Fruit fly (Drosophila melanogaster) whole organism: ENCODE results near the gene axo.

Experiments used
- CG8478 ChIP-seq: fragments of >200 bp; optimal IDR thresholded peaks from 2 replicates; lab custom pipeline; 2018; ENCODE audit warnings: inconsistent platforms
- Dll ChIP-seq: fragments of >200 bp; optimal IDR thresholded peaks from 2 replicates; lab custom pipeline; 2017
- EcR ChIP-seq, 2 experiments: fragments of >200 bp; optimal IDR thresholded peaks; 2 replicates each; lab custom pipeline; 2017; ENCODE audit warnings: missing biosample characterization in 2 of 2, missing genetic modification characterization in 2 of 2, missing genetic modification reagents in 2 of 2
- pan ChIP-seq: fragments of >200 bp; optimal IDR thresholded peaks from 2 replicates; lab custom pipeline; 2017
- psq ChIP-seq: fragments of >200 bp; optimal IDR thresholded peaks from 2 replicates; lab custom pipeline; 2017
- usp ChIP-seq: fragments of >200 bp; optimal IDR thresholded peaks from 2 replicates; lab custom pipeline; 2017; ENCODE audit warnings: missing biosample characterization, missing genetic modification characterization, mixed read lengths

Gene axo

DNA sequence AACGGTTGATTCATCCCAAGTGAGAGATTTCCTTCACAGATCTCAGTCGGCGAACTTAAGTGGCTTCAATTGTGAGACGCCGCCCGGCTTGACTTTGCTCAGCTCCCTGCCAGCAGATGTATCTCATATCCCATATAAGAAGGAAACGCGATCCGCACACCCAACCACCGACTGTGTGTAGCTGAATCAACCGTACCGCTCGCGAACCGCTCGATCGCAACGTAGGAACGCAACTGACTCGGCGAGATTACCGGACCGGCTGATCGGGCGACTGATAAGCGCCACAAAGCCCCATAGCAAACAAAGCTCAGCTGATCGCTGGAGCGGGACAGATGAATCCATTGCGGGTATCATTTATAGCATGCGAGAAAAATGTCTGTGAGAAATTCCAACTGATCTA lies at the start of gene axo:
Gene axo (minus strand): TSS at position 185 of the 400 bp plus-strand sequence.
- TF ChIP-seq EcR (GFP tag; optimal IDR thresholded peaks at IDR 0.05; lab: Kevin White, UChicago), result no peak
- TF ChIP-seq pan, result no peak
- no peak for TF ChIP-seq psq (lab: Kevin White, UChicago)
- no peak for TF ChIP-seq Dll (lab: Kevin White, UChicago)
- no peak for TF ChIP-seq CG8478 (lab: Kevin White, UChicago)
- no peak for TF ChIP-seq usp (GFP tag; lab: Kevin White, UChicago)

DNA sequence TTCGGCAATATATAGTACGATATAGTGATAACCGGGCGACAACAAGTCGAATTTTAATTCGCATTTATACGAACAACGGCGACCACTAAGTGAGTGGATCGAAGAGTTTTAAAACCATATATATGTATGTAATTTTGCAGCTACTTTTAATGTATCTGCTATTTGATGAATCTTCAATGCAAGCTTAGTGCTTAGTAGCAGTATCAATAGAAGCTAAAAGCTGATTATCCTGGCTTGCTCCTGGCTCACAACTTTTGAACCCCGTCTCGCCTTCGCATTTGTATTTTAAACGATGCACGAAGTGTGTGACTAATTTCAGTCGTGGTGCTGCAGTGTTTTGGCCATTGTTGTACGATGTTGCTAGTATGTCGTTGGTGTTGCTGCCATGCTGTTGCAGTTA lies 49.5 kb upstream of the axo start:
- no peak for TF ChIP-seq pan
- no peak for TF ChIP-seq CG8478 (lab: Kevin White, UChicago)
- no peak for TF ChIP-seq Dll (lab: Kevin White, UChicago)
- no peak for TF ChIP-seq EcR (GFP tag; optimal IDR thresholded peaks at IDR 0.05; lab: Kevin White, UChicago)
- no peak for TF ChIP-seq usp (GFP tag; lab: Kevin White, UChicago)
- TF ChIP-seq psq (lab: Kevin White, UChicago), result no peak

DNA sequence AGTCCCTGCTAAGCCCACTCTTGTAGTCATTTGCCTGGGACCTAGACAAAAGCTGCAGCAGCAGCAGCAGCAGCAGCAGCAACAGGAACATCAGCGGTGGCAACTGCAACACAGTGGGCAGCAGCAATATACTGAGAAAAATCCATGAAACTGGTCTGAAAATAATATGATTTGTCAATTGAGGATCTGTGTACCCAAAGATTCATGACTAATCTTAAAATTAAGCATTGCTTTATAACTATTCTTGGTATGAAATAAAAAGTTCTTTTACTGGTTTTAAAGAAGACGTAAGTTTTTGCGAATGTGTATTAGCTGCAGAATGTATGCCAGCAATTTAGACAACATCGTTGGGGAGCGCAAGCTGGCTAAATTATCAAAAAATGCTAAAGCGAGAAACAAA lies 44.6 kb upstream of the axo start:
- TF ChIP-seq CG8478 (lab: Kevin White, UChicago) (no peak), psq (lab: Kevin White, UChicago) (no peak), EcR (GFP tag; optimal IDR thresholded peaks at IDR 0.05; lab: Kevin White, UChicago) (no peak), pan (no peak), usp (GFP tag; lab: Kevin White, UChicago) (no peak), Dll (lab: Kevin White, UChicago) (no peak)

DNA sequence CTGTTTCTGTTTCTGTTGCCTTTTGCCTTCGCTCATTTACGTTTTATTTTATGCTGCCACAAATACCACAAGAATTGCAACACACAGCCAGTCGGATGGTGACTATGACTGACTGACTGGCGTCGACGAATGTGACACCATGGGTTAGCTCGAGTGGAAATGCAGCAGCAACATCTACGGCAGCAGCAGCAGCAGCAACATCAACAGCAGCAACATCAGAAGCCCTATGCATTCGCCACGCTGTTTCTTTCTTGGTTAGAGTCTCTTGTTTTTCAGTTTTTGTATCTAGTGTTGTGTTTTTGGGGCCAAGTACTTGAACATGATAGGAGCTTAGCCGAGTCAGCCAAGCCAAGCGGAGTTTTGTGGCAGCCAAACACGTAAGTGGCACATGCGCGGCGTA lies 42.7 kb upstream of the axo start:
- no peak for TF ChIP-seq pan
- no peak for TF ChIP-seq usp (GFP tag; lab: Kevin White, UChicago)
- no peak for TF ChIP-seq EcR (GFP tag; optimal IDR thresholded peaks at IDR 0.05; lab: Kevin White, UChicago)
- TF ChIP-seq CG8478 (lab: Kevin White, UChicago), result no peak
- no peak for TF ChIP-seq Dll (lab: Kevin White, UChicago)
- TF ChIP-seq psq (lab: Kevin White, UChicago), result no peak

DNA sequence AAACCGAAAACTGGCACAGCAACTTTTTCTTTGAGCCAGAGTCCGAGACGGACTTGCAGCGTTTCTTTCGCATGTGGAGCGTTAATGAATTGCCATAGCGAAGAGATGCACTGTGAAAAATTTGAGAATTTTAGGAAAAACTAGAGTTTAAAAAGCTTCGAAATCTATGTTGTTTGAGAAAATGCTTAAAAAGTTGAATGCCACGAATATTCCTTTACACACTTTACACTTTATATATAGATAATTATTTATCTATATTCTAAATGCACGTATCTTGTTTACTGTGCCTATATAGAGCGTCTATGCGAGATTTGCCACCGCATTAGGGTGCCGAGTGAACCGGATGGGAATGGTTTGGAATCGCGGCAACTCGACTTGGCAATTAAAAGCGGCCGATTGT lies 34.8 kb upstream of the axo start:
- no peak for TF ChIP-seq CG8478 (lab: Kevin White, UChicago)
- no peak for TF ChIP-seq EcR (GFP tag; optimal IDR thresholded peaks at IDR 0.05; lab: Kevin White, UChicago)
- TF ChIP-seq psq (lab: Kevin White, UChicago), result no peak
- TF ChIP-seq usp (GFP tag; lab: Kevin White, UChicago), result no peak
- no peak for TF ChIP-seq Dll (lab: Kevin White, UChicago)

DNA sequence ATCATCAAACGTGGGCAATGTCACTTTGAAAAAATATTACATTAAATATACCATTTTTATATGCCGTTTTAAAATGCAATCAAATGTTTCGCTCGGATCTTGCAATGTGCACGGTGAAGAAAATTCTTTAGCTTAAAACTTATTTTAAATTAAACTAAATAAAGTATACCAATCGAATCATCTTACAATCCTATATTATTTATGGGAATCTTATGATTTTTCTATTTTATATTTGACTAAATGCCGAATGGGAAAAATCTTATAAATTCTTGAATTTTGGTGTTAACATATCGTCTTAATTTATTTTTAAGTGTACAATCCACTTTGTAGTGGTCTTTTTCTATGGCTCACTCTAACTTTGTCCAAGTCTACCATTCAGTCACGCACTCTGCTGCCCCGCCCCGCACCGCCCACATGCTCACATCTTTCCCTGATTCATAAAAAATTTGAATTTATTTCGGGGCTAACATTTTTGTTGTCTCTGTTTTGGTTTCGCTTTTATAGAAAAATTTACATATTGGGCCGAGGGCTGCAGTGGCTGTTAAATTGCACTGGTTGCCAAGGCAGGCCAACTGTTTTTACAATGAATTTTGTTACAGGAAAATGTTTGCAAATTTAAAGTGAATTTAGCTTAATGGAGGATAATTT lies 33.5 kb upstream of the axo start:
- TF ChIP-seq Dll (lab: Kevin White, UChicago), result no peak
- no peak for TF ChIP-seq pan
- TF ChIP-seq usp (GFP tag; lab: Kevin White, UChicago), result no peak
- TF ChIP-seq EcR (GFP tag; optimal IDR thresholded peaks at IDR 0.05; lab: Kevin White, UChicago), result no peak
- no peak for TF ChIP-seq psq (lab: Kevin White, UChicago)
- TF ChIP-seq CG8478 (lab: Kevin White, UChicago), result no peak

DNA sequence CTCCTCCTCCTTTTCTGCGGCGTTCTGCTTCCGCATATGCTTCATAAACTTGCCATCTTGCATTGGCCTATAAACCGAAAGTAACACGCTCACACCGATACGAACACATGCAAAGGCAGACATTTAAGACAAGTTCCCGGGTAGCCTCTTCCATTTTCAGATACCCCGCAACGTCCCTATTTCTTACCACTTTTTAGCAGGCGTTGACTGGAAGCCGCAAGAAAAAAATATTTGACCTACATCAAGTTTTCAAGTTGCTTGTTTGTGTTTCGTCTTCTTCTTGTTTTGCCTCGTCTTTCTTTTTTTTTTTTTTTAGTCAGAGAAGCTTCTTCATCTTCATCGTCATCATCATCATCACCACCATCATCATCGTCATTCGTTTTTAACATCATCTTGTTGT lies 32.6 kb upstream of the axo start:
- TF ChIP-seq psq (lab: Kevin White, UChicago), result no peak
- TF ChIP-seq Dll (lab: Kevin White, UChicago), result no peak
- TF ChIP-seq pan, result no peak
- TF ChIP-seq usp (GFP tag; lab: Kevin White, UChicago), result no peak
- TF ChIP-seq EcR (GFP tag; optimal IDR thresholded peaks at IDR 0.05; lab: Kevin White, UChicago), result peak in 1 of 2 experiments; percentile 44

DNA sequence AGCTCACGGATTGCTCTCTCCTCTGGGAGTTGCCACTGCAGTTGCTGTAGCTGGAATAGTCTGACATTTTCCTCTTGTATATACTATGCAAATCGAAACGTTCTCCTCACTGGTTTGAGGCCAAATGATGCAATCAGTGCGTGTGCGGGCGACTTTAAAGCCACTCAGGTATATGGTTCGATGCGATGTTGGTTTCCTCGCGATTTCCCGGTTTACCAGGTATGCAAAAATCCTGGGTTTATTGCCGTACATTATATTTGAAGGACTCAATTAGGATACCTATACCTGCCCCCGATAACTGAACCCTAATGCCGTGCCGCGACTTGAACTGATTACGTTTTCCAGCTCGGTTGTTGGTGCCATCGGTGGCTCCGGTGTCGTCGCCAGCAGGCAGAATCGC lies 22.7 kb upstream of the axo start, which contains the start of gene CG13712:
Gene CG13712 (minus strand): TSS at position 101 of the 400 bp plus-strand sequence.
- TF ChIP-seq psq (lab: Kevin White, UChicago) (no peak), EcR (GFP tag; optimal IDR thresholded peaks at IDR 0.05; lab: Kevin White, UChicago) (no peak), usp (GFP tag; lab: Kevin White, UChicago) (no peak), CG8478 (lab: Kevin White, UChicago) (no peak), Dll (lab: Kevin White, UChicago) (no peak), pan (no peak)

DNA sequence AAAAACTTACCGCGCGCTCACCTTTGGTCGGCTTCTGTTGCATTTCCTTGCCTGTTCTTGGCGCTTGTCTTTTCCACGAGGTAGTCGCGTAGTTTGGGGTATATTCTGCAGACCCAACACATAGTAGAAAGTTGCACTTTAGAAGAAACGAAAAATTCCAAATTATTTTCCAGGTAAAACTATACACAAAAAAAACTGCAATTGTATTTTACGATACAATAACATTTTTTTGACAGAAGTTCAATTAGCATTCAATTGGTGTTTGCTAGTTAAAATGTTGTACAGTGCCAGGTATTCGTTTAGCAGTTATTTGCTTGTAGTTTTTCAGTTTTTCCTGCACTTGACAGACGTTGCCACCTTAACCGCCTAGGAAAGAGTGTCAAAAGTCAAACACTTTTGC lies 21.4 kb upstream of the axo start:
- no peak for TF ChIP-seq CG8478 (lab: Kevin White, UChicago)
- no peak for TF ChIP-seq usp (GFP tag; lab: Kevin White, UChicago)
- TF ChIP-seq EcR (GFP tag; optimal IDR thresholded peaks at IDR 0.05; lab: Kevin White, UChicago), result no peak
- TF ChIP-seq psq (lab: Kevin White, UChicago), result no peak
- no peak for TF ChIP-seq pan
- TF ChIP-seq Dll (lab: Kevin White, UChicago), result no peak

DNA sequence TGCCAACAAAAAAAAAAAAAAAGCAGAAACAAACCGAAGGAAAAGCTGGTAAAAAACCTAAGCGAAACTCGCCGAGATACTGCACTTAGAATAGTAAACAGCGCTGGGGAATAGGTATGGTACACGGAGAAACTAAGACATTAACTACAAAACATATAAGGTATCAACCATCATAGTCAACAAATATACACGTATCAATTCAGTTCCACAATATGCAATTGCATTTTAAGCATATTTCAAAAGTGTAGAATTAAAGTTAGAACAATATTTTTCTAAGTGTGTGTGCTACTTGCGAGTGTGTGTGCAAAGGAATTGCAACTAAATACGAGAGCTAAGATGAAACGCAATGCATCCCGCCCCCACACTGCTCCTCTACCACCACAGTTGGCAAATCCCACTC lies 20.7 kb upstream of the axo start:
- TF ChIP-seq usp (GFP tag; lab: Kevin White, UChicago) (no peak), CG8478 (lab: Kevin White, UChicago) (no peak), psq (lab: Kevin White, UChicago) (no peak), EcR (GFP tag; optimal IDR thresholded peaks at IDR 0.05; lab: Kevin White, UChicago) (no peak), pan (no peak), Dll (lab: Kevin White, UChicago) (no peak)

DNA sequence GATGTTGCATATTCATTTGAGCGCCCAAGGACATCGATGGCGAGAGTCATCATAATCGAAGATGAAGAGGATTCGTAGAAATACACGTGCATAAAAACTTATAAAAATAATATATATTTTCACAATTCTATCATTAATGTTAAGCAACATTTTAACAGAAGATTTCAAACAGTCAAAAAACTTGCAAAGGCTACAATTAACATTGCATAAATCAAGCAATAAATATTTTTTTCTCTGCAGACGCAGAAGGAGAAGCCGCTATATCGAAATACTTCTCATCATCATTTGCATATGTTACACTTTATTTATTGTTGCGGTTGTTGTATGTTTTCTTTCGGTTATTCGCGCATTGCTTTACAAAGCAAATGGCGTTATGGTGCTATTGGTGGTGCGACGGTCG lies 14.9 kb upstream of the axo start:
- no peak for TF ChIP-seq CG8478 (lab: Kevin White, UChicago)
- no peak for TF ChIP-seq usp (GFP tag; lab: Kevin White, UChicago)
- no peak for TF ChIP-seq EcR (GFP tag; optimal IDR thresholded peaks at IDR 0.05; lab: Kevin White, UChicago)
- TF ChIP-seq Dll (lab: Kevin White, UChicago), result no peak

DNA sequence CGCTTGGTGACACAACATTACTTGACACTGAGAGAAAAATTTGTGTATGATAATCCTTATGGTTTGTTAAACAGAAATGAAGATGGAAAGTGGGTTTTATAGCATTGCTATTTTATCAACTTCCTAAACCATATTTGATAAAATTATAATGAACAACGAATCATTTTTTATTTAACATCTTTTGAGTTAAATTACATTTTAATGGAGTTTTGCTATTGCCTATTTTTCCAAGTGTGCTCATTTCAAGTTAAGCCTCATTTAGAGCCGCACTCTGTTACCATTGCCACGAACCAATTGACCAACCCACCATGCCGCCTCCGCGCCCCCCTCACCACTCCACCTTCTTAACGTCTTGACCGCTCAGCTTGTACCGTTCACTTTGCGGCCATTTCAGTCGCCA lies 13.0 kb upstream of the axo start:
- TF ChIP-seq pan (no peak), usp (GFP tag; lab: Kevin White, UChicago) (no peak), Dll (lab: Kevin White, UChicago) (no peak), CG8478 (lab: Kevin White, UChicago) (no peak), EcR (GFP tag; optimal IDR thresholded peaks at IDR 0.05; lab: Kevin White, UChicago) (no peak), psq (lab: Kevin White, UChicago) (no peak)
